Fruit fly (Drosophila melanogaster) whole organism, embryonic: ENCODE data around the gene CG43954.

Source experiments
- Abd-B ChIP-seq: fragments of 200-800 bp; sonication (Bioruptor generic); optimal IDR thresholded peaks from 2 replicates; lab custom pipeline; 2018; ENCODE audit warnings: missing biosample characterization, mild to moderate bottlenecking, missing genetic modification characterization, moderate library complexity
- CG1024 ChIP-seq: fragments of 200-800 bp; sonication (Bioruptor generic); IDR thresholded peaks from 2 replicates; pipeline ENCODE4 v1.3.6; 2022; ENCODE audit warnings: missing biosample characterization, missing genetic modification characterization
- CG10959 ChIP-seq: fragments of 200-800 bp; sonication (Bioruptor generic); IDR thresholded peaks from 2 replicates; pipeline ENCODE4 v1.3.6; 2022; ENCODE audit warnings: missing biosample characterization, missing genetic modification characterization
- CG13123 ChIP-seq: fragments of 200-800 bp; sonication (Bioruptor generic); optimal IDR thresholded peaks from 2 replicates; lab custom pipeline; 2016; ENCODE audit warnings: missing biosample characterization, missing genetic modification characterization
- CG13287 ChIP-seq: fragments of 200-800 bp; sonication (Bioruptor generic); IDR thresholded peaks from 2 replicates; pipeline ENCODE4 v1.3.6; 2022; ENCODE audit warnings: missing biosample characterization, missing genetic modification characterization; ENCODE audit not compliant: partially characterized antibody
- CG14441 ChIP-seq: fragments of 200-800 bp; sonication (Bioruptor generic); IDR thresholded peaks from 2 replicates; pipeline ENCODE4 v1.3.6; 2022; ENCODE audit warnings: missing biosample characterization, missing genetic modification characterization
- CG14965 ChIP-seq: fragments of 200-800 bp; sonication (Bioruptor generic); optimal IDR thresholded peaks from 2 replicates; lab custom pipeline; 2016; ENCODE audit warnings: missing biosample characterization, missing genetic modification characterization, borderline replicate concordance
- CG15269 ChIP-seq: fragments of 200-800 bp; sonication (Bioruptor generic); optimal IDR thresholded peaks from 2 replicates; lab custom pipeline; 2018; ENCODE audit warnings: missing biosample characterization, mild to moderate bottlenecking, missing genetic modification characterization, moderate library complexity
- CG15479 ChIP-seq: fragments of 200-800 bp; sonication (Bioruptor generic); optimal IDR thresholded peaks from 3 replicates; lab custom pipeline; 2019; ENCODE audit warnings: missing biosample characterization, mild to moderate bottlenecking, missing genetic modification characterization, moderate library complexity
- CG1602 ChIP-seq: fragments of 200-800 bp; sonication (Bioruptor generic); optimal IDR thresholded peaks from 3 replicates; lab custom pipeline; 2016; ENCODE audit warnings: missing biosample characterization, missing genetic modification characterization
- CG16815 ChIP-seq: fragments of 200-800 bp; sonication (Bioruptor generic); optimal IDR thresholded peaks from 3 replicates; lab custom pipeline; 2017; ENCODE audit warnings: missing biosample characterization, mild to moderate bottlenecking, missing genetic modification characterization
- CG2678 ChIP-seq: fragments of 200-800 bp; sonication (Bioruptor generic); optimal IDR thresholded peaks from 3 replicates; lab custom pipeline; 2019; ENCODE audit warnings: missing biosample characterization, mild to moderate bottlenecking, missing genetic modification characterization, moderate library complexity
- CG2875 ChIP-seq: fragments of 200-800 bp; sonication (Bioruptor generic); optimal IDR thresholded peaks from 2 replicates; lab custom pipeline; 2017; ENCODE audit warnings: missing biosample characterization, mild to moderate bottlenecking, missing genetic modification characterization, missing genetic modification reagents
- CG31365 ChIP-seq: fragments of 200-800 bp; sonication (Bioruptor generic); optimal IDR thresholded peaks from 2 replicates; lab custom pipeline; 2018; ENCODE audit warnings: missing biosample characterization, mild to moderate bottlenecking, missing genetic modification characterization
- CG32767 ChIP-seq: fragments of 200-800 bp; sonication (Bioruptor generic); IDR thresholded peaks from 2 replicates; pipeline ENCODE4 v1.3.6; 2022; ENCODE audit warnings: missing biosample characterization, missing genetic modification characterization
- CG33557 ChIP-seq: fragments of 200-800 bp; sonication (Bioruptor generic); optimal IDR thresholded peaks from 2 replicates; lab custom pipeline; 2019; ENCODE audit warnings: missing biosample characterization, mild to moderate bottlenecking, missing genetic modification characterization, moderate library complexity
- CG34376 ChIP-seq: fragments of 200-800 bp; sonication (Bioruptor generic); optimal IDR thresholded peaks from 2 replicates; lab custom pipeline; 2018; ENCODE audit warnings: missing biosample characterization, mild to moderate bottlenecking, missing genetic modification characterization
- CG4730 ChIP-seq: fragments of 200-800 bp; sonication (Bioruptor generic); IDR thresholded peaks from 2 replicates; pipeline ENCODE4 v1.3.6; 2022; ENCODE audit warnings: missing biosample characterization, missing genetic modification characterization
- CG5180 ChIP-seq: fragments of 200-800 bp; sonication (Bioruptor generic); optimal IDR thresholded peaks from 3 replicates; lab custom pipeline; 2017; ENCODE audit warnings: missing biosample characterization, missing genetic modification characterization, mild to moderate bottlenecking, moderate library complexity, missing genetic modification reagents
- CG7271 ChIP-seq: fragments of 200-800 bp; sonication (Bioruptor generic); optimal IDR thresholded peaks from 2 replicates; lab custom pipeline; 2018; ENCODE audit warnings: missing biosample characterization, mild to moderate bottlenecking, missing genetic modification characterization, moderate library complexity
- CG9876 ChIP-seq: fragments of 200-800 bp; sonication (Bioruptor generic); optimal IDR thresholded peaks from 2 replicates; lab custom pipeline; 2016; ENCODE audit warnings: missing biosample characterization, missing genetic modification characterization
- CG9932 ChIP-seq: fragments of 200-800 bp; sonication (Bioruptor generic); IDR thresholded peaks from 2 replicates; pipeline ENCODE4 v1.3.6; 2022; ENCODE audit warnings: missing biosample characterization, missing genetic modification characterization
- CoRest ChIP-seq: fragments of 200-800 bp; sonication (Bioruptor generic); optimal IDR thresholded peaks from 3 replicates; lab custom pipeline; 2018; ENCODE audit warnings: missing biosample characterization, mild to moderate bottlenecking, missing genetic modification characterization, moderate library complexity
- Eip74EF ChIP-seq, 2 experiments: fragments of 200-800 bp in 1 of 2; fragments of >200 bp in 1 of 2; sonication (Bioruptor generic) in 1 of 2; optimal IDR thresholded peaks; 2 replicates each; lab custom pipeline; 2017 to 2019; ENCODE audit warnings: missing biosample characterization in 2 of 2, missing genetic modification characterization in 2 of 2, mild to moderate bottlenecking in 1 of 2, moderate library complexity in 1 of 2
- Gsc ChIP-seq: fragments of 200-800 bp; sonication (Bioruptor generic); IDR thresholded peaks from 2 replicates; pipeline ENCODE4 v1.3.6; 2022; ENCODE audit warnings: missing biosample characterization, missing genetic modification characterization
- HHEX ChIP-seq: fragments of 200-800 bp; sonication (Bioruptor generic); optimal IDR thresholded peaks from 3 replicates; lab custom pipeline; 2017; ENCODE audit warnings: missing biosample characterization, mild to moderate bottlenecking, missing genetic modification characterization, missing genetic modification reagents
- Hey ChIP-seq: fragments of 200-800 bp; sonication (Bioruptor generic); optimal IDR thresholded peaks from 3 replicates; lab custom pipeline; 2018; ENCODE audit warnings: missing biosample characterization, mild to moderate bottlenecking, missing genetic modification characterization
- Mes4 ChIP-seq: fragments of 200-800 bp; sonication (Bioruptor generic); optimal IDR thresholded peaks from 2 replicates; lab custom pipeline; 2016; ENCODE audit warnings: missing biosample characterization, missing genetic modification characterization
- Nf-YC ChIP-seq: fragments of 200-800 bp; optimal IDR thresholded peaks from 3 replicates; lab custom pipeline; 2019; ENCODE audit warnings: missing biosample characterization, mild to moderate bottlenecking, missing genetic modification characterization, moderate library complexity
- ab ChIP-seq: fragments of 200-800 bp; sonication (Bioruptor generic); optimal IDR thresholded peaks from 2 replicates; lab custom pipeline; 2016; ENCODE audit warnings: missing biosample characterization, missing genetic modification characterization
- ase ChIP-seq: fragments of 200-800 bp; sonication (Bioruptor generic); IDR thresholded peaks from 3 replicates; pipeline ENCODE4 v1.3.6; 2022; ENCODE audit warnings: missing biosample characterization, missing genetic modification characterization
- az2 ChIP-seq: fragments of 200-800 bp; sonication (Bioruptor generic); optimal IDR thresholded peaks from 3 replicates; lab custom pipeline; 2016; ENCODE audit warnings: missing biosample characterization, missing genetic modification characterization
- chm ChIP-seq: fragments of 200-800 bp; sonication (Bioruptor generic); IDR thresholded peaks from 2 replicates; pipeline ENCODE4 v1.3.6; 2022; ENCODE audit warnings: missing biosample characterization, missing genetic modification characterization
- crc ChIP-seq: fragments of 200-800 bp; sonication (Bioruptor generic); optimal IDR thresholded peaks from 2 replicates; lab custom pipeline; 2016; ENCODE audit warnings: missing biosample characterization, missing genetic modification characterization
- da ChIP-seq: fragments of 200-800 bp; sonication (Bioruptor generic); optimal IDR thresholded peaks from 2 replicates; lab custom pipeline; 2016; ENCODE audit warnings: missing biosample characterization, missing genetic modification characterization
- eve ChIP-seq, 2 experiments: fragments of >200 bp; optimal IDR thresholded peaks; 2 replicates each; lab custom pipeline; 2017; ENCODE audit warnings: missing biosample characterization in 2 of 2, missing genetic modification characterization in 2 of 2
- gem ChIP-seq: fragments of 200-800 bp; sonication (Bioruptor generic); optimal IDR thresholded peaks from 2 replicates; lab custom pipeline; 2019; ENCODE audit warnings: missing biosample characterization, mild to moderate bottlenecking, missing genetic modification characterization, moderate library complexity
- grn ChIP-seq: fragments of 200-800 bp; sonication (Bioruptor generic); optimal IDR thresholded peaks from 3 replicates; lab custom pipeline; 2017; ENCODE audit warnings: missing biosample characterization, missing genetic modification characterization
- gro ChIP-seq: fragments of 200-800 bp; sonication (Bioruptor generic); optimal IDR thresholded peaks from 2 replicates; lab custom pipeline; 2016; ENCODE audit warnings: missing biosample characterization, missing genetic modification characterization
- gsb-n ChIP-seq: fragments of 200-800 bp; sonication (Bioruptor generic); optimal IDR thresholded peaks from 3 replicates; lab custom pipeline; 2018; ENCODE audit warnings: missing biosample characterization, mild to moderate bottlenecking, missing genetic modification characterization
- hb ChIP-seq: fragments of 200-800 bp; sonication (Bioruptor generic); IDR thresholded peaks from 3 replicates; pipeline ENCODE4 v1.3.6; 2022; ENCODE audit warnings: missing biosample characterization, missing genetic modification characterization; ENCODE audit not compliant: partially characterized antibody
- phol ChIP-seq: fragments of 200-800 bp; sonication (Bioruptor generic); optimal IDR thresholded peaks from 3 replicates; lab custom pipeline; 2018; ENCODE audit warnings: missing biosample characterization, mild to moderate bottlenecking, missing genetic modification characterization, moderate library complexity
- seq ChIP-seq: fragments of 200-800 bp; sonication (Bioruptor generic); IDR thresholded peaks from 2 replicates; pipeline ENCODE4 v1.3.6; 2022; ENCODE audit warnings: missing biosample characterization, missing genetic modification characterization
- slp2 ChIP-seq: fragments of 200-800 bp; sonication (Bioruptor generic); optimal IDR thresholded peaks from 2 replicates; lab custom pipeline; 2016; ENCODE audit warnings: missing biosample characterization, missing genetic modification characterization
- sob ChIP-seq: fragments of 200-800 bp; sonication (Bioruptor generic); IDR thresholded peaks from 2 replicates; pipeline ENCODE4 v1.3.6; 2022; ENCODE audit warnings: missing biosample characterization, missing genetic modification characterization
- stwl ChIP-seq: fragments of 200-800 bp; sonication (Bioruptor generic); optimal IDR thresholded peaks from 3 replicates; lab custom pipeline; 2018; ENCODE audit warnings: missing biosample characterization, mild to moderate bottlenecking, missing genetic modification characterization, moderate library complexity
- wor ChIP-seq: fragments of 200-800 bp; sonication (Bioruptor generic); IDR thresholded peaks from 2 replicates; pipeline ENCODE4 v1.3.6; 2022; ENCODE audit warnings: missing biosample characterization, missing genetic modification characterization
- zfh2 ChIP-seq: fragments of 200-800 bp; sonication (Bioruptor generic); optimal IDR thresholded peaks from 2 replicates; lab custom pipeline; 2016; ENCODE audit warnings: missing biosample characterization, missing genetic modification characterization

CG43954 gene

DNA sequence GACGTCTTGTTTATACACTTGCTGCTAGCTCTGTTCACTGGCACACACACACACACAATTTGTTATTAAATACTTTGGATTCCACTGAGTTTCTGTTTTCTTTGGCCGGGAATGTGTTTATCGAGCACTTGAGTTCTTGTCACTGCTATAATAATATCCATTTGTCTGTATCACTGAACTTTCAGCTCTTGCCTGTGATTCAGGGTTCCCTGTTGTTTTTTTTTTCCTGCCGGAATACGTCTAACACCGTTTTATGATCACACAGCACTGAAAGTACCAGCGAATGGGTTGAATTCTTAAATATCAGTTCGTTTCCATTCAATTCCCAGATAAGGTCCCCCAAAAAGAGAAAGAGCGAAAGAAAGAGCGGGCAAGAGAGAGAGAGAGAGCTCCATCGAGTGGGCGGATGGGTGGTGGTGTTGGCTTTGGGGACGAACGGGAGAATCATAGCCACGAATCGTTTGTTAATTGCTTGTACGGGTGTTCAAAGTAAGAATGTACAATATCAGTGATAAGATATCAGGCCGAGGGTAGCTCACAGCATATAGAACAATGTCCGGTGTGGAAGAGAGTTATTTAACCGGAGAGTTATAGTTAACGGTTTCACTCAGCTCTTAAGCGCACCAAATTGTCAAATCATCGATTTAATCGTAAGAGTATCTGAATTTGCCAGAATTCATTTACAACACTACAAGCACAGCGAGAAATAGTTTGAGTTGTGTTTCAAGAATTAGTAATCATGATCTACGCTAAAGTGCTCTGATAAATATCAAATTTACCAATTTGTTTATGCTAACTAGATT is 43.6 kb downstream of the CG43954 start, which contains the start of gene Galphaf (continued):
- TF ChIP-seq Nf-YC (tag; lab: Kevin White, UChicago) (no peak), CG14441 (GFP tag; lab: Robert Waterston, UW) (no peak), CG31365 (no peak), CG2875 (GFP tag; lab: Kevin White, UChicago) (no peak), slp2 (GFP tag; lab: Kevin White, UChicago) (no peak), Mes4 (no peak), CG33557 (GFP tag; lab: Kevin White, UChicago) (no peak), gsb-n (tag; lab: Kevin White, UChicago) (no peak), CG13123 (no peak), phol (no peak), CG1024 (GFP tag; lab: Robert Waterston, UW) (no peak), CG7271 (tag; lab: Kevin White, UChicago) (no peak), CoRest (tag; lab: Kevin White, UChicago) (no peak), Abd-B (GFP tag; lab: Kevin White, UChicago) (no peak)

- TF ChIP-seq Nf-YC (tag; lab: Kevin White, UChicago) (peak; percentile 24), grn (peak; percentile 2), ase (GFP tag; lab: Robert Waterston, UW) (no peak), CG15479 (no peak), da (GFP tag; lab: Kevin White, UChicago) (no peak), CG9876 (GFP tag; lab: Kevin White, UChicago) (no peak), hb (GFP tag; lab: Robert Waterston, UW) (no peak), stwl (tag; lab: Kevin White, UChicago) (no peak), HHEX (GFP tag; lab: Kevin White, UChicago) (peak; percentile 0), sob (GFP tag; lab: Robert Waterston, UW) (no peak), az2 (no peak), gem (tag; lab: Kevin White, UChicago) (no peak), Eip74EF (GFP tag; optimal IDR thresholded peaks at IDR 0.05; lab: Kevin White, UChicago) (no peak), zfh2 (no peak), CG14965 (GFP tag; lab: Kevin White, UChicago) (no peak), Gsc (GFP tag; lab: Robert Waterston, UW) (no peak), Hey (tag; lab: Kevin White, UChicago) (no peak), seq (GFP tag; lab: Robert Waterston, UW) (no peak), CG5180 (GFP tag; lab: Kevin White, UChicago) (no peak), gro (peak; percentile 18), CG34376 (GFP tag; lab: Kevin White, UChicago) (peak; percentile 68), CG16815 (GFP tag; lab: Kevin White, UChicago) (no peak), CG9932 (GFP tag; lab: Robert Waterston, UW) (0 out of 2 replicates have a peak, but pooled peaks have one; percentile 11), CG10959 (GFP tag; lab: Robert Waterston, UW) (no peak), CG2678 (peak; percentile 23), chm (GFP tag; lab: Robert Waterston, UW) (no peak), CG1602 (GFP tag; lab: Kevin White, UChicago) (no peak), CG32767 (GFP tag; lab: Robert Waterston, UW) (no peak), wor (GFP tag; lab: Robert Waterston, UW) (no peak), CG15269 (tag; lab: Kevin White, UChicago) (peak; percentile 20), crc (no peak), eve (GFP tag; optimal IDR thresholded peaks at IDR 0.05; lab: Kevin White, UChicago) (no peak), CG4730 (GFP tag; lab: Robert Waterston, UW) (no peak), CG13287 (GFP tag; lab: Robert Waterston, UW) (no peak), ab (GFP tag; lab: Kevin White, UChicago) (no peak)
Measured at dm6 chr3L:16666429-16667005, 45.0 kb downstream of the CG43954 start.
